Fruit fly (Drosophila melanogaster) whole organism, embryonic: ENCODE results near the gene CG12659.

Experiments
- Bgb ChIP-seq: fragments of 200-800 bp; sonication (Bioruptor generic); IDR thresholded peaks from 2 replicates; pipeline ENCODE4 v1.3.6; 2022; ENCODE audit warnings: missing biosample characterization, missing genetic modification characterization; ENCODE audit not compliant: partially characterized antibody
- Bteb2 ChIP-seq: fragments of 200-800 bp; sonication (Bioruptor generic); optimal IDR thresholded peaks from 2 replicates; lab custom pipeline; 2016; ENCODE audit warnings: missing biosample characterization, missing genetic modification characterization
- CG11093 ChIP-seq: fragments of 200-800 bp; sonication (Bioruptor generic); IDR thresholded peaks from 3 replicates; pipeline ENCODE4 v1.3.6; 2022; ENCODE audit warnings: missing biosample characterization, missing genetic modification characterization
- CG11247 ChIP-seq: fragments of 200-800 bp; sonication (Bioruptor generic); IDR thresholded peaks from 2 replicates; pipeline ENCODE4 v1.3.6; 2022; ENCODE audit warnings: missing biosample characterization, missing genetic modification characterization
- CG11456 ChIP-seq: fragments of 200-800 bp; sonication (Bioruptor generic); IDR thresholded peaks from 3 replicates; pipeline ENCODE4 v1.3.6; 2022; ENCODE audit warnings: missing biosample characterization, missing genetic modification characterization
- CG13775 ChIP-seq: fragments of 200-800 bp; sonication (Bioruptor generic); optimal IDR thresholded peaks from 3 replicates; lab custom pipeline; 2017; ENCODE audit warnings: missing biosample characterization, mild to moderate bottlenecking, missing genetic modification characterization
- CG1529 ChIP-seq: fragments of 200-800 bp; sonication (Bioruptor generic); optimal IDR thresholded peaks from 3 replicates; lab custom pipeline; 2018; ENCODE audit warnings: missing biosample characterization, missing genetic modification characterization
- CG15514 ChIP-seq: fragments of 200-800 bp; sonication (Bioruptor generic); optimal IDR thresholded peaks from 3 replicates; lab custom pipeline; 2017; ENCODE audit warnings: missing biosample characterization, missing genetic modification characterization, mild to moderate bottlenecking, moderate library complexity, missing genetic modification reagents
- CG1602 ChIP-seq: fragments of 200-800 bp; sonication (Bioruptor generic); optimal IDR thresholded peaks from 3 replicates; lab custom pipeline; 2016; ENCODE audit warnings: missing biosample characterization, missing genetic modification characterization
- CG17328 ChIP-seq: fragments of 200-800 bp; sonication (Bioruptor generic); IDR thresholded peaks from 2 replicates; pipeline ENCODE4 v1.3.6; 2022; ENCODE audit warnings: missing biosample characterization, missing genetic modification characterization
- CG18011 ChIP-seq: fragments of 200-800 bp; sonication (Bioruptor generic); optimal IDR thresholded peaks from 2 replicates; lab custom pipeline; 2017; ENCODE audit warnings: missing biosample characterization, missing genetic modification characterization, mild to moderate bottlenecking, moderate library complexity, missing genotype
- CG18619 ChIP-seq: fragments of 200-800 bp; sonication (Bioruptor generic); optimal IDR thresholded peaks from 3 replicates; lab custom pipeline; 2017; ENCODE audit warnings: missing biosample characterization, mild to moderate bottlenecking, missing genetic modification characterization
- CG2875 ChIP-seq: fragments of 200-800 bp; sonication (Bioruptor generic); optimal IDR thresholded peaks from 2 replicates; lab custom pipeline; 2017; ENCODE audit warnings: missing biosample characterization, mild to moderate bottlenecking, missing genetic modification characterization, missing genetic modification reagents
- CG6175 ChIP-seq: fragments of 200-800 bp; sonication (Bioruptor generic); IDR thresholded peaks from 3 replicates; pipeline ENCODE4 v1.3.6; 2022; ENCODE audit warnings: missing biosample characterization, missing genetic modification characterization
- CG6854 ChIP-seq: fragments of 200-800 bp; sonication (Bioruptor generic); optimal IDR thresholded peaks from 3 replicates; lab custom pipeline; 2017; ENCODE audit warnings: missing biosample characterization, mild to moderate bottlenecking, missing genetic modification characterization
- CG9215 ChIP-seq: fragments of 200-800 bp; sonication (Bioruptor generic); IDR thresholded peaks from 2 replicates; pipeline ENCODE4 v1.3.6; 2022; ENCODE audit warnings: missing biosample characterization, missing genetic modification characterization
- HLH54F ChIP-seq: fragments of 200-800 bp; sonication (Bioruptor generic); optimal IDR thresholded peaks from 3 replicates; lab custom pipeline; 2016; ENCODE audit warnings: missing biosample characterization, missing genetic modification characterization
- MESR4 ChIP-seq: fragments of 200-800 bp; sonication (Bioruptor generic); optimal IDR thresholded peaks from 2 replicates; lab custom pipeline; 2018; ENCODE audit warnings: missing biosample characterization, mild to moderate bottlenecking, missing genetic modification characterization, moderate library complexity
- Mad ChIP-seq: fragments of 200-800 bp; sonication (Bioruptor generic); optimal IDR thresholded peaks from 2 replicates; lab custom pipeline; 2016; ENCODE audit warnings: missing biosample characterization, missing genetic modification characterization
- Max ChIP-seq: fragments of 200-800 bp; sonication (Bioruptor generic); optimal IDR thresholded peaks from 2 replicates; lab custom pipeline; 2016; ENCODE audit warnings: missing biosample characterization, mild to moderate bottlenecking, missing genetic modification characterization
- Myb ChIP-seq: fragments of 200-800 bp; sonication (Bioruptor generic); optimal IDR thresholded peaks from 2 replicates; lab custom pipeline; 2016; ENCODE audit warnings: missing biosample characterization, missing genetic modification characterization
- NC2β ChIP-seq: fragments of 200-800 bp; sonication (Bioruptor generic); optimal IDR thresholded peaks from 2 replicates; lab custom pipeline; 2016; ENCODE audit warnings: missing biosample characterization, missing genetic modification characterization
- Opbp ChIP-seq: fragments of 200-800 bp; sonication (Bioruptor generic); IDR thresholded peaks from 3 replicates; pipeline ENCODE4 v1.3.6; 2022; ENCODE audit warnings: missing biosample characterization, missing genetic modification characterization; ENCODE audit not compliant: partially characterized antibody
- Rx ChIP-seq: fragments of 200-800 bp; sonication (Bioruptor generic); IDR thresholded peaks from 2 replicates; pipeline ENCODE4 v1.3.6; 2022; ENCODE audit warnings: missing biosample characterization, missing genetic modification characterization
- TFAM ChIP-seq: fragments of 200-800 bp; sonication (Bioruptor generic); optimal IDR thresholded peaks from 2 replicates; lab custom pipeline; 2017; ENCODE audit warnings: missing biosample characterization, missing genetic modification characterization, inconsistent platforms
- ab ChIP-seq: fragments of 200-800 bp; sonication (Bioruptor generic); optimal IDR thresholded peaks from 2 replicates; lab custom pipeline; 2016; ENCODE audit warnings: missing biosample characterization, missing genetic modification characterization
- ac ChIP-seq: fragments of 200-800 bp; sonication (Bioruptor generic); optimal IDR thresholded peaks from 3 replicates; lab custom pipeline; 2017; ENCODE audit warnings: missing biosample characterization, mild to moderate bottlenecking, missing genetic modification characterization
- al ChIP-seq: fragments of 200-800 bp; sonication (Bioruptor generic); IDR thresholded peaks from 2 replicates; pipeline ENCODE4 v1.3.6; 2022; ENCODE audit warnings: missing biosample characterization, missing genetic modification characterization
- cato ChIP-seq: fragments of 200-800 bp; sonication (Bioruptor generic); optimal IDR thresholded peaks from 2 replicates; lab custom pipeline; 2016; ENCODE audit warnings: missing biosample characterization, missing genetic modification characterization, borderline replicate concordance
- chn ChIP-seq: fragments of 200-800 bp; sonication (Bioruptor generic); optimal IDR thresholded peaks from 2 replicates; lab custom pipeline; 2016; ENCODE audit warnings: missing biosample characterization, missing genetic modification characterization
- crp ChIP-seq, 2 experiments: fragments of 200-800 bp; sonication (Bioruptor generic); optimal IDR thresholded peaks; 2 replicates in 1 of 2; 3 replicates in 1 of 2; lab custom pipeline; 2017; ENCODE audit warnings: missing biosample characterization in 2 of 2, missing genetic modification characterization in 2 of 2, mild to moderate bottlenecking in 1 of 2, moderate library complexity in 1 of 2
- cwo ChIP-seq: fragments of 200-800 bp; sonication (Bioruptor generic); optimal IDR thresholded peaks from 3 replicates; lab custom pipeline; 2017; ENCODE audit warnings: missing biosample characterization, missing genetic modification characterization, mild to moderate bottlenecking, moderate library complexity, missing genetic modification reagents
- disco-r ChIP-seq: fragments of 200-800 bp; sonication (Bioruptor generic); optimal IDR thresholded peaks from 2 replicates; lab custom pipeline; 2016; ENCODE audit warnings: missing biosample characterization, missing genetic modification characterization
- dm ChIP-seq: fragments of 200-800 bp; sonication (Bioruptor generic); optimal IDR thresholded peaks from 3 replicates; lab custom pipeline; 2016; ENCODE audit warnings: missing biosample characterization, missing genetic modification characterization
- eyg ChIP-seq: fragments of 200-800 bp; sonication (Bioruptor generic); optimal IDR thresholded peaks from 3 replicates; lab custom pipeline; 2016; ENCODE audit warnings: missing biosample characterization, missing genetic modification characterization
- fu2 ChIP-seq: fragments of 200-800 bp; sonication (Bioruptor generic); optimal IDR thresholded peaks from 2 replicates; lab custom pipeline; 2016; ENCODE audit warnings: missing biosample characterization, missing genetic modification characterization
- hth ChIP-seq: fragments of >200 bp; optimal IDR thresholded peaks from 2 replicates; lab custom pipeline; 2017; ENCODE audit warnings: inconsistent platforms
- kay ChIP-seq: fragments of 200-800 bp; sonication (Bioruptor generic); optimal IDR thresholded peaks from 2 replicates; lab custom pipeline; 2016; ENCODE audit warnings: missing biosample characterization, missing genetic modification characterization
- mld ChIP-seq: fragments of 200-800 bp; sonication (Bioruptor generic); IDR thresholded peaks from 3 replicates; pipeline ENCODE4 v1.3.6; 2022; ENCODE audit warnings: missing biosample characterization, missing genetic modification characterization; ENCODE audit not compliant: partially characterized antibody
- pfk ChIP-seq: fragments of 200-800 bp; sonication (Bioruptor generic); optimal IDR thresholded peaks from 2 replicates; lab custom pipeline; 2018; ENCODE audit warnings: missing biosample characterization, mild to moderate bottlenecking, missing genetic modification characterization, moderate library complexity
- pho ChIP-seq: fragments of 200-800 bp; sonication (Bioruptor generic); optimal IDR thresholded peaks from 2 replicates; lab custom pipeline; 2016; ENCODE audit warnings: missing biosample characterization, missing genetic modification characterization
- scrt ChIP-seq: fragments of 200-800 bp; sonication (Bioruptor generic); optimal IDR thresholded peaks from 2 replicates; lab custom pipeline; 2018; ENCODE audit warnings: missing biosample characterization, mild to moderate bottlenecking, missing genetic modification characterization, moderate library complexity
- seq ChIP-seq: fragments of 200-800 bp; sonication (Bioruptor generic); IDR thresholded peaks from 2 replicates; pipeline ENCODE4 v1.3.6; 2022; ENCODE audit warnings: missing biosample characterization, missing genetic modification characterization
- unc-4 ChIP-seq: fragments of 200-800 bp; sonication (Bioruptor generic); IDR thresholded peaks from 2 replicates; pipeline ENCODE4 v1.3.6; 2022; ENCODE audit warnings: missing biosample characterization, missing genetic modification characterization; ENCODE audit not compliant: partially characterized antibody
- vnd ChIP-seq: fragments of 200-800 bp; sonication (Bioruptor generic); IDR thresholded peaks from 3 replicates; pipeline ENCODE4 v1.3.6; 2022; ENCODE audit warnings: missing biosample characterization, missing genetic modification characterization; ENCODE audit not compliant: partially characterized antibody
- vvl ChIP-seq: fragments of 200-800 bp; sonication (Bioruptor generic); IDR thresholded peaks from 2 replicates; pipeline ENCODE4 v1.3.6; 2022; ENCODE audit warnings: missing biosample characterization, missing genetic modification characterization
- zen ChIP-seq: fragments of 200-800 bp; sonication (Bioruptor generic); optimal IDR thresholded peaks from 3 replicates; lab custom pipeline; 2018; ENCODE audit warnings: missing biosample characterization, mild to moderate bottlenecking, missing genetic modification characterization, moderate library complexity

The CG12659 gene

dm6 chrX:8588607-8589171 is 2.8 kb downstream of the CG12659 start, which contains the start of gene CG12081 (continued):
- TF ChIP-seq CG2875 (no peak), al (GFP tag; lab: Robert Waterston, UW) (no peak), disco-r (GFP tag; lab: Kevin White, UChicago) (no peak), fu2 (no peak), vnd (GFP tag; lab: Robert Waterston, UW) (peak; percentile 86), chn (GFP tag; lab: Kevin White, UChicago) (no peak), CG1602 (GFP tag; lab: Kevin White, UChicago) (no peak), NC2β (no peak), ac (no peak), ab (GFP tag; lab: Kevin White, UChicago) (no peak), CG18011 (GFP tag; lab: Kevin White, UChicago) (no peak), cato (no peak), dm (GFP tag; lab: Kevin White, UChicago) (no peak), Opbp (GFP tag; lab: Robert Waterston, UW) (peak; percentile 92), CG15514 (GFP tag; lab: Kevin White, UChicago) (peak; percentile 79), Rx (GFP tag; lab: Robert Waterston, UW) (no peak), vvl (GFP tag; lab: Robert Waterston, UW) (0 out of 2 replicates have a peak, but pooled peaks have one; percentile 40), Mad (GFP tag; lab: Kevin White, UChicago) (no peak), hth (lab: Kevin White, UChicago) (no peak), CG6175 (GFP tag; lab: Robert Waterston, UW) (no peak), CG18619 (GFP tag; lab: Kevin White, UChicago) (no peak), zen (no peak), kay (no peak), Myb (GFP tag; lab: Kevin White, UChicago) (peak; percentile 80), Bgb (GFP tag; lab: Robert Waterston, UW) (peak; percentile 95), CG13775 (GFP tag; lab: Kevin White, UChicago) (no peak), Bteb2 (GFP tag; lab: Kevin White, UChicago) (no peak), unc-4 (peak; percentile 83), CG17328 (GFP tag; lab: Robert Waterston, UW) (no peak), cwo (GFP tag; lab: Kevin White, UChicago) (no peak), crp (GFP tag; optimal IDR thresholded peaks at IDR 0.05; lab: Kevin White, UChicago) (peak in 1 of 2 experiments; percentile 42), seq (no peak), HLH54F (GFP tag; lab: Kevin White, UChicago) (no peak), CG11093 (GFP tag; lab: Robert Waterston, UW) (no peak), CG1529 (GFP tag; lab: Kevin White, UChicago) (no peak), MESR4 (peak; percentile 86), eyg (GFP tag; lab: Kevin White, UChicago) (no peak), CG11247 (GFP tag; lab: Robert Waterston, UW) (no peak), scrt (GFP tag; lab: Kevin White, UChicago) (no peak), CG6854 (GFP tag; lab: Kevin White, UChicago) (no peak), Max (GFP tag; lab: Kevin White, UChicago) (no peak), mld (GFP tag; lab: Robert Waterston, UW) (peak; percentile 86; the same call in 2 of the 3 replicates), pho (no peak), TFAM (GFP tag; lab: Kevin White, UChicago) (no peak), CG9215 (no peak), CG11456 (GFP tag; lab: Robert Waterston, UW) (no peak), pfk (GFP tag; lab: Kevin White, UChicago) (peak; percentile 96)
